Fruit fly (Drosophila melanogaster): ENCODE measurements around the gene CG4617.

The CG4617 gene

dm6 chrX:7096495-7096995 is 7.7 kb downstream of the CG4617 start (continued):
- TF ChIP-seq sd (tag; optimal IDR thresholded peaks at IDR 0.05) (peak; percentile 59), CG12104 (GFP tag; optimal IDR thresholded peaks at IDR 0.05) (peak; percentile 71), Lim3 (GFP tag; IDR thresholded peaks at IDR 0.05) (no peak), CG10959 (GFP tag; IDR thresholded peaks at IDR 0.05) (peak; percentile 38; the same call in 1 of the 2 replicates), fd3F (GFP tag; optimal IDR thresholded peaks at IDR 0.05) (peak; percentile 76), CG32532 (GFP tag; IDR thresholded peaks at IDR 0.05) (peak; percentile 86), pb (GFP tag; optimal IDR thresholded peaks at IDR 0.05) (peak; percentile 58), org-1 (GFP tag; optimal IDR thresholded peaks at IDR 0.05) (peak; percentile 83), CG34224 (GFP tag; IDR thresholded peaks at IDR 0.05; ENCODE audit: partially characterized antibody) (0 out of 3 replicates have a peak, but pooled peaks have one; percentile 9), bcd (GFP tag; optimal IDR thresholded peaks at IDR 0.05) (peak; percentile 79), E2f2 (GFP tag; IDR thresholded peaks at IDR 0.05) (peak; percentile 54), CG9609 (GFP tag; optimal IDR thresholded peaks at IDR 0.05) (peak; percentile 68), Oaz (GFP tag; IDR thresholded peaks at IDR 0.05) (peak; percentile 63), ftz-f1 (GFP tag; optimal IDR thresholded peaks at IDR 0.05) (peak; percentile 42), CG17612 (GFP tag; IDR thresholded peaks at IDR 0.05) (peak; percentile 51), yki (optimal IDR thresholded peaks at IDR 0.05) (peak; percentile 8), insv (GFP tag; optimal IDR thresholded peaks at IDR 0.05) (peak in 1 of 2 experiments; percentile 19), CG7963 (GFP tag; IDR thresholded peaks at IDR 0.05; ENCODE audit: partially characterized antibody) (no peak), CG16863 (GFP tag; optimal IDR thresholded peaks at IDR 0.05) (peak; percentile 75), croc (GFP tag; conservative IDR thresholded peaks at IDR 0.05) (peak; percentile 61; the same call in 2 of the 3 replicates), hth (optimal IDR thresholded peaks at IDR 0.05) (no peak), CG12071 (GFP tag; optimal IDR thresholded peaks at IDR 0.05) (peak; percentile 89), CG17568 (GFP tag; optimal IDR thresholded peaks at IDR 0.05) (peak; percentile 86), pros (GFP tag; optimal IDR thresholded peaks at IDR 0.05) (no peak), CG2120 (GFP tag; optimal IDR thresholded peaks at IDR 0.05) (peak; percentile 90), hb (GFP tag; IDR thresholded peaks at IDR 0.05; ENCODE audit: partially characterized antibody) (no peak), PHDP (tag; optimal IDR thresholded peaks at IDR 0.05) (peak; percentile 85), stwl (tag; optimal IDR thresholded peaks at IDR 0.05) (peak; percentile 9), chn (GFP tag; optimal IDR thresholded peaks at IDR 0.05) (peak; percentile 68), Optix (GFP tag; IDR thresholded peaks at IDR 0.05) (peak; percentile 66; the same call in 2 of the 3 replicates), CG7745 (tag; optimal IDR thresholded peaks at IDR 0.05) (no peak), kay (GFP tag; optimal IDR thresholded peaks at IDR 0.05) (peak; percentile 16), CG10147 (GFP tag; optimal IDR thresholded peaks at IDR 0.05) (peak; percentile 86), CG9437 (GFP tag; optimal IDR thresholded peaks at IDR 0.05) (peak; percentile 74), sc (optimal IDR thresholded peaks at IDR 0.05) (no peak), sc (GFP tag; optimal IDR thresholded peaks at IDR 0.05) (peak; percentile 51), CG3726 (GFP tag; IDR thresholded peaks at IDR 0.05) (no peak; the same call in 2 of the 3 replicates), fd102C (GFP tag; optimal IDR thresholded peaks at IDR 0.05) (no peak), CG7928 (GFP tag; optimal IDR thresholded peaks at IDR 0.05) (peak; percentile 48), Pdp1 (GFP tag; optimal IDR thresholded peaks at IDR 0.05) (peak; percentile 49 to 81), CG12769 (tag; optimal IDR thresholded peaks at IDR 0.05) (peak; percentile 94), D (optimal IDR thresholded peaks at IDR 0.05) (no peak), D (GFP tag; optimal IDR thresholded peaks at IDR 0.05) (peak; percentile 78), ash1 (GFP tag; optimal IDR thresholded peaks at IDR 0.05) (no peak), CG15601 (tag; optimal IDR thresholded peaks at IDR 0.05) (peak; percentile 76), CG10274 (GFP tag; optimal IDR thresholded peaks at IDR 0.05) (peak; percentile 76), CG17802 (tag; optimal IDR thresholded peaks at IDR 0.05) (peak; percentile 34), Ets65A (GFP tag) (peak; percentile 98), CG7786 (GFP tag; optimal IDR thresholded peaks at IDR 0.05) (peak; percentile 79), Myb (GFP tag; optimal IDR thresholded peaks at IDR 0.05) (peak; percentile 66), corto (GFP tag; optimal IDR thresholded peaks at IDR 0.05) (no peak)

Data from whole organism, embryonic.